Fruit fly (Drosophila melanogaster): ENCODE data around the gene CG14563.

The CG14563 gene

dm6 chr3L:21880398-21880810, 38.2 kb upstream of the CG14563 start (continued):
- TF ChIP-seq NFAT (GFP tag; IDR thresholded peaks at IDR 0.05) (peak; percentile 97), CG9215 (GFP tag; IDR thresholded peaks at IDR 0.05) (peak; percentile 96), CG11560 (tag; IDR thresholded peaks at IDR 0.05) (peak; percentile 89), zfh1 (GFP tag; IDR thresholded peaks at IDR 0.05) (peak; percentile 99), D19A (tag; optimal IDR thresholded peaks at IDR 0.05) (peak; percentile 93), Ets97D (GFP tag; optimal IDR thresholded peaks at IDR 0.05) (peak; percentile 85), Sin3A (optimal IDR thresholded peaks at IDR 0.05) (no peak), CG2116 (GFP tag; optimal IDR thresholded peaks at IDR 0.05) (peak; percentile 77), Aef1 (GFP tag; IDR thresholded peaks at IDR 0.05) (peak; percentile 97), row (GFP tag; IDR thresholded peaks at IDR 0.05) (peak; percentile 99), Hr51 (GFP tag; optimal IDR thresholded peaks at IDR 0.05) (peak; percentile 92 to 97), lilli (GFP tag; optimal IDR thresholded peaks at IDR 0.05) (peak; percentile 99), Sox100B (GFP tag; optimal IDR thresholded peaks at IDR 0.05) (peak; percentile 87), gsb (GFP tag; IDR thresholded peaks at IDR 0.05) (peak; percentile 95), Adf1 (GFP tag; IDR thresholded peaks at IDR 0.05) (peak; percentile 81), cas (GFP tag; IDR thresholded peaks at IDR 0.05) (peak; percentile 92), CG14710 (tag; optimal IDR thresholded peaks at IDR 0.05) (peak; percentile 94), CG31224 (GFP tag; IDR thresholded peaks at IDR 0.05) (peak; percentile 96), CG1832 (GFP tag; optimal IDR thresholded peaks at IDR 0.05) (peak; percentile 62), CG10462 (GFP tag; optimal IDR thresholded peaks at IDR 0.05) (peak; percentile 94), CG7271 (tag; optimal IDR thresholded peaks at IDR 0.05) (peak; percentile 89), fu2 (GFP tag; optimal IDR thresholded peaks at IDR 0.05) (peak; percentile 97), CG7556 (GFP tag; optimal IDR thresholded peaks at IDR 0.05) (peak; percentile 94), CG1603 (tag; optimal IDR thresholded peaks at IDR 0.05) (peak; percentile 99), jigr1 (GFP tag; IDR thresholded peaks at IDR 0.05) (peak; percentile 98), chinmo (GFP tag; IDR thresholded peaks at IDR 0.05; ENCODE audit: partially characterized antibody) (peak; percentile 76; the same call in 1 of the 4 replicates), CG12391 (tag; optimal IDR thresholded peaks at IDR 0.05) (peak; percentile 97), CG4282 (GFP tag; optimal IDR thresholded peaks at IDR 0.05) (peak; percentile 97), CG12744 (GFP tag; optimal IDR thresholded peaks at IDR 0.05) (peak; percentile 94), ab (GFP tag; optimal IDR thresholded peaks at IDR 0.05) (peak; percentile 93), tna (GFP tag; IDR thresholded peaks at IDR 0.05; ENCODE audit: partially characterized antibody) (no peak), Side (GFP tag; optimal IDR thresholded peaks at IDR 0.05) (peak; percentile 98), crol (GFP tag; IDR thresholded peaks at IDR 0.05) (peak; percentile 87), CG12155 (GFP tag; optimal IDR thresholded peaks at IDR 0.05) (peak; percentile 96), CG10366 (GFP tag; IDR thresholded peaks at IDR 0.05) (peak; percentile 99), Six4 (GFP tag; optimal IDR thresholded peaks at IDR 0.05) (peak; percentile 98), Mad (GFP tag; optimal IDR thresholded peaks at IDR 0.05) (peak; percentile 98), vfl (GFP tag; optimal IDR thresholded peaks at IDR 0.05) (peak; percentile 96), Poxn (GFP tag; IDR thresholded peaks at IDR 0.05) (peak; percentile 84), Deaf1 (tag; optimal IDR thresholded peaks at IDR 0.05) (peak; percentile 78), CG11504 (tag; optimal IDR thresholded peaks at IDR 0.05) (peak; percentile 93), br (optimal IDR thresholded peaks at IDR 0.05) (no peak), CG18011 (GFP tag; optimal IDR thresholded peaks at IDR 0.05) (peak; percentile 88), NfI (GFP tag; optimal IDR thresholded peaks at IDR 0.05) (peak; percentile 96), rib (GFP tag; IDR thresholded peaks at IDR 0.05) (peak; percentile 95), gfzf (GFP tag; optimal IDR thresholded peaks at IDR 0.05) (peak; percentile 38), CG7963 (GFP tag; IDR thresholded peaks at IDR 0.05; ENCODE audit: partially characterized antibody) (no peak), HmgD (GFP tag; optimal IDR thresholded peaks at IDR 0.05) (peak; percentile 98), CG12071 (GFP tag; optimal IDR thresholded peaks at IDR 0.05) (peak; percentile 93)

Measured in whole organism, embryonic.